Worm (Caenorhabditis elegans) whole organism, early embryonic: ENCODE data around the gene scl-15.

Experiments used
- ama-1 ChIP-seq: fragments of 150-350 bp; optimal IDR thresholded peaks from 2 replicates; lab custom pipeline; 2014
- sea-1 ChIP-seq: fragments of 200-800 bp; sonication (Bioruptor generic); conservative IDR thresholded peaks from 2 replicates; pipeline ENCODE4 v1.3.6; 2022; ENCODE audit warnings: missing genetic modification characterization, missing compliant biosample characterization
- tbx-11 ChIP-seq: fragments of 200-800 bp; sonication (Bioruptor generic); IDR thresholded peaks from 2 replicates; pipeline ENCODE4 v1.3.6; 2022; ENCODE audit warnings: missing genetic modification characterization, missing compliant biosample characterization

DNA sequence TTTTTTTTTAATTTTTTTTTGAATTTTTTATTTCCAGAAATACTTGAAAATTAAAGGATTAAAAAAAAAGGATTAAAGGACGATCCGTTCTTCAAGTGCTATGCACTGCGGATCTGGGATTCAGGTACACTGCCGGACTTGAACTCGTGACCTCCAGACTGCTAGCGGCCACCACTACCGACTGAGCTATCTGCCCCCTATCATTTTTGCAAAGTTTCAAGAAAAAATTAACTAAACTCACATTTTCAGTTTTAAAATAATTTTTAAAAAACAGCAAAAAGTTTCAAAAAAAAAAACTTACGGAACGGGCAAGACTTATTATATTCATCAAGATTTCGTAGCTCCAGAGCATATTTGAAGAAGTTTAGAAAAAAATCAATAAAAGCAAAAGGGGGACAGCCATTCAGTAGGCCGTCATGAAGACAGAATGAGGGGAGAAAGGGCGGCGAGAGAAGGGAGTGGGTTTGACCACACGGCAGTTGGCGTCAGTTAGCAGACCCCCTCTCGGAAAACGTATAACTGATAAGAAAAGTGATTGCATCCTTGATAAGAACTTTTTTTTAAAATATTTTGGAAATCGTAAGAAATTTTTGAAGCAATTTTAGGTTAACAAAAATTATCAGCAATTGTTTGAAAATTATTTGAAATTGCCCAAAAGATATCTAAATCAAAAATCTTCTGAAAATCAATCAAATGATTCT, 26.6 kb upstream of the scl-15 start:
- TF ChIP-seq sea-1 (GFP tag; lab: Robert Waterston, UW) (no peak), ama-1 (lab: Kevin White, UChicago) (no peak), tbx-11 (GFP tag; lab: Robert Waterston, UW) (no peak)
